Worm (Caenorhabditis elegans): ENCODE data around the gene Y4C6B.3.

DNA sequence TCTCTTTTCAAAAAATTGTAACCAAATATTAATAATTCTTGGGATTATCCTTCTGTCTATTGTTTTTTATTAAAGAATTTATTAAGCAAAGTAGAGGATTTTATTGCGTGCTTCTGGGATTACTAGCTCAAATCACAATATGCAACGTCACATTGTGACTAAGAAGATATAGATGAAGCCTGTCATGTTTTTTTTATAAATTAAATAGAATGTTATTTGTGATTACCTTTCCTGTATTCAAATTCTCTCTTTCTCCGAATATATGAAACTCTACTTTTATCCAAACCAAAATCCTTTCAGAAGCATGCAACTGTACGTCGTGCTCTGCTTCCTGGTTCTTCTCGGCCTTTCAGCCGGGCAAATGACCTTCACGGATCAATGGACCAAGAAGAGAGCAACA, 41.7 kb upstream of the Y4C6B.3 start, which contains the start of gene nlp-47:
- TF ChIP-seq med-1 (GFP tag; optimal IDR thresholded peaks at IDR 0.05; ENCODE audit: insufficient read depth): no peak
- no peak for TF ChIP-seq flt-1 (GFP tag; IDR thresholded peaks at IDR 0.05)
- no peak for TF ChIP-seq cog-1 (tag; optimal IDR thresholded peaks at IDR 0.05)
- no peak for TF ChIP-seq ztf-23 (GFP tag; IDR thresholded peaks at IDR 0.05)
- no peak for TF ChIP-seq T22C8.4 (GFP tag; IDR thresholded peaks at IDR 0.05)
- no peak for TF ChIP-seq ref-1 (GFP tag; conservative IDR thresholded peaks at IDR 0.05)
- TF ChIP-seq tab-1 (GFP tag; IDR thresholded peaks at IDR 0.05): no peak
- no peak for TF ChIP-seq ztf-29 (GFP tag; IDR thresholded peaks at IDR 0.05)
- no peak for TF ChIP-seq klf-2 (GFP tag; conservative IDR thresholded peaks at IDR 0.05)

Measured in whole organism, midembryonic.